Fruit fly (Drosophila melanogaster) whole organism, pupa: ENCODE measurements around the gene AhcyL1.

ENCODE experiments used
- CG12605 ChIP-seq: fragments of 200-800 bp; sonication (Bioruptor generic); IDR thresholded peaks from 2 replicates; pipeline ENCODE4 v1.3.6; 2022; ENCODE audit warnings: missing biosample characterization, missing genetic modification characterization
- CG13204 ChIP-seq: fragments of 200-800 bp; sonication (Bioruptor generic); optimal IDR thresholded peaks from 2 replicates; lab custom pipeline; 2018; ENCODE audit warnings: missing biosample characterization, mild to moderate bottlenecking, missing genetic modification characterization, moderate library complexity
- CG14655 ChIP-seq: fragments of 200-800 bp; sonication (Bioruptor generic); optimal IDR thresholded peaks from 3 replicates; lab custom pipeline; 2017; ENCODE audit warnings: mild to moderate bottlenecking, missing biosample characterization, missing genetic modification reagents, missing genetic modification characterization
- CG17806 ChIP-seq: fragments of 200-800 bp; sonication (Bioruptor generic); optimal IDR thresholded peaks from 2 replicates; lab custom pipeline; 2018; ENCODE audit warnings: missing biosample characterization, mild to moderate bottlenecking, missing genetic modification characterization, moderate library complexity
- CG34367 ChIP-seq: fragments of 200-800 bp; sonication (Bioruptor generic); optimal IDR thresholded peaks from 2 replicates; lab custom pipeline; 2018; ENCODE audit warnings: missing biosample characterization, mild to moderate bottlenecking, missing genetic modification characterization
- CG8301 ChIP-seq: fragments of 200-800 bp; sonication (Bioruptor generic); optimal IDR thresholded peaks from 2 replicates; lab custom pipeline; 2018; ENCODE audit warnings: missing biosample characterization, mild to moderate bottlenecking, missing genetic modification characterization
- EcR ChIP-seq: fragments of 200-800 bp; sonication (Bioruptor generic); optimal IDR thresholded peaks from 3 replicates; lab custom pipeline; 2019; ENCODE audit warnings: missing biosample characterization, missing genetic modification characterization, mild to moderate bottlenecking, moderate library complexity, missing genetic modification reagents
- Pif1A ChIP-seq: fragments of 200-800 bp; sonication (Bioruptor generic); optimal IDR thresholded peaks from 3 replicates; lab custom pipeline; 2016; ENCODE audit warnings: missing biosample characterization, missing genetic modification characterization
- fd96Ca ChIP-seq: fragments of 200-800 bp; sonication (Bioruptor generic); IDR thresholded peaks from 3 replicates; pipeline ENCODE4 v1.3.6; 2022; ENCODE audit warnings: missing biosample characterization, missing genetic modification characterization
- rn ChIP-seq: fragments of 200-800 bp; sonication (Bioruptor generic); IDR thresholded peaks from 2 replicates; pipeline ENCODE4 v1.3.6; 2022; ENCODE audit warnings: missing biosample characterization, missing genetic modification characterization

DNA sequence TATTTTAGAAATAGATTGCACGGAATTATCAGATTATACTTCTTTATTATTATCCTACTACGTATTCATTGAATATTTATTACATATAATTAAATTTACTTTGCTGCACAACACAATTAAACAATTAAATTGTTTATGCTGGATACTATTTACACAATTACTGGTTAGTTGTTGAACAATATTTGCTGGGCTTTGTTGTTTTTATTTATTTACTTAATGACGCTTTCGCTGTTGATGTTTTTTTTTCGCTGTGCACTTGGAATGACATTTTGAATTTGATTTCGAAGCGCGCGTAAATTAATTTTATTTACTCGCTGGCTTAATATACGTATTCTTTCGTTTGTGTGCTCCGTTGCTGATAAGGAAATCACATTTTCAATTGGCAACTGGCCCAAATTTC, 48.1 kb upstream of the AhcyL1 start:
- no peak for TF ChIP-seq EcR (GFP tag; lab: Kevin White, UChicago)
- no peak for TF ChIP-seq rn (GFP tag; lab: Robert Waterston, UW)
- no peak for TF ChIP-seq fd96Ca (GFP tag; lab: Robert Waterston, UW)
- no peak for TF ChIP-seq CG17806 (tag; lab: Kevin White, UChicago)
- TF ChIP-seq CG8301 = no peak
- no peak for TF ChIP-seq CG13204
- TF ChIP-seq CG12605 (GFP tag; lab: Robert Waterston, UW) = no peak
- TF ChIP-seq CG14655 = no peak
- TF ChIP-seq CG34367 (tag; lab: Kevin White, UChicago) = no peak
- no peak for TF ChIP-seq Pif1A
